Fruit fly (Drosophila melanogaster) whole organism, wandering third instar larva: Measurements from ENCODE around the gene RSG7.

Experiments used
- CG9705 ChIP-seq: fragments of 200-800 bp; sonication (Bioruptor generic); optimal IDR thresholded peaks from 2 replicates; lab custom pipeline; 2018; ENCODE audit warnings: missing biosample characterization, mild to moderate bottlenecking, missing genetic modification characterization
- Dfd ChIP-seq: fragments of >200 bp; optimal IDR thresholded peaks from 2 replicates; lab custom pipeline; 2017; ENCODE audit warnings: missing biosample characterization, missing genetic modification characterization
- Hnf4 ChIP-seq: fragments of 200-800 bp; sonication (Bioruptor generic); optimal IDR thresholded peaks from 2 replicates; lab custom pipeline; 2016; ENCODE audit warnings: missing biosample characterization, mild to moderate bottlenecking, missing genetic modification characterization
- Hr78 ChIP-seq: fragments of >200 bp; optimal IDR thresholded peaks from 2 replicates; lab custom pipeline; 2017; ENCODE audit warnings: missing biosample characterization, missing genetic modification characterization
- Mio ChIP-seq: sonication (Bioruptor generic); optimal IDR thresholded peaks from 2 replicates; lab custom pipeline; 2016; ENCODE audit warnings: missing biosample characterization, missing genetic modification characterization
- dmrt93B ChIP-seq: fragments of 200-800 bp; sonication (Bioruptor generic); optimal IDR thresholded peaks from 2 replicates; lab custom pipeline; 2018; ENCODE audit warnings: missing biosample characterization, mild to moderate bottlenecking, missing genetic modification characterization
- dsf ChIP-seq: sonication (Bioruptor generic); optimal IDR thresholded peaks from 2 replicates; lab custom pipeline; 2016; ENCODE audit warnings: missing biosample characterization, missing genetic modification characterization, borderline replicate concordance
- jim ChIP-seq: fragments of 175-275, 200-325 bp; sonication (Bioruptor generic); optimal IDR thresholded peaks from 2 replicates; lab custom pipeline; 2016; ENCODE audit warnings: missing biosample characterization, mild to moderate bottlenecking, missing genetic modification characterization
- pan ChIP-seq: fragments of >200 bp; optimal IDR thresholded peaks from 2 replicates; lab custom pipeline; 2017
- psq ChIP-seq: fragments of 200-800 bp; sonication (Bioruptor generic); optimal IDR thresholded peaks from 3 replicates; lab custom pipeline; 2017; ENCODE audit warnings: missing biosample characterization, mild to moderate bottlenecking, missing genetic modification characterization, moderate library complexity
- sv ChIP-seq: fragments of 200-800 bp; sonication (Bioruptor generic); optimal IDR thresholded peaks from 3 replicates; lab custom pipeline; 2016; ENCODE audit warnings: missing biosample characterization, missing genetic modification characterization

dm6 chrX:16876425-16876824 is 32.2 kb upstream of the RSG7 start, which contains the start of gene CG13003:
- TF ChIP-seq Hnf4 (GFP tag; lab: Kevin White, UChicago) (no peak), sv (no peak), CG9705 (no peak), Hr78 (GFP tag; lab: Kevin White, UChicago) (no peak), dmrt93B (no peak), dsf (GFP tag; lab: Kevin White, UChicago) (no peak), jim (no peak), Mio (no peak), pan (no peak), Dfd (GFP tag; lab: Kevin White, UChicago) (no peak), psq (GFP tag; lab: Kevin White, UChicago) (no peak)
